Worm (Caenorhabditis elegans) whole organism, L4 larva: Measurements from ENCODE around the gene F44E2.4.
A peak's percentile ranks its signal among the peaks of the same experiment; 100 is the strongest.

ENCODE experiments used
- F10B5.3 ChIP-seq: sonication (generic microtip); optimal IDR thresholded peaks from 2 replicates; lab custom pipeline; 2016; ENCODE audit warnings: mild to moderate bottlenecking, missing genetic modification characterization, missing compliant biosample characterization
- F37D6.2 ChIP-seq: sonication (generic microtip); optimal IDR thresholded peaks from 2 replicates; lab custom pipeline; 2016; ENCODE audit warnings: mild to moderate bottlenecking, missing genetic modification characterization, missing compliant biosample characterization
- F44E2.7 ChIP-seq: fragments of 200-800 bp; sonication (Bioruptor generic); IDR thresholded peaks from 2 replicates; pipeline ENCODE4 v2.1.2; 2022; ENCODE audit warnings: missing genetic modification characterization, missing compliant biosample characterization
- F49E8.2 ChIP-seq: sonication (generic microtip); optimal IDR thresholded peaks from 2 replicates; lab custom pipeline; 2016; ENCODE audit warnings: missing compliant biosample characterization, mild to moderate bottlenecking, missing genetic modification characterization, borderline replicate concordance
- R02D3.7 ChIP-seq: fragments of 150-350 bp; sonication (generic microtip); optimal IDR thresholded peaks from 3 replicates; lab custom pipeline; 2014; ENCODE audit warnings: missing biosample characterization, missing genetic modification characterization
- Y75B8A.6 ChIP-seq: fragments of 200-800 bp; sonication (Bioruptor generic); IDR thresholded peaks from 2 replicates; pipeline ENCODE4 v1.3.6; 2022; ENCODE audit warnings: missing genetic modification reagents, missing genetic modification characterization, missing compliant biosample characterization
- ZK337.2 ChIP-seq: fragments of 200-800 bp; sonication (Bioruptor generic); IDR thresholded peaks from 2 replicates; pipeline ENCODE4 v1.3.6; 2022; ENCODE audit warnings: missing genetic modification reagents, missing genetic modification characterization, missing compliant biosample characterization
- aha-1 ChIP-seq: fragments of 150-350 bp; peaks from one replicate; lab custom pipeline; 2014; ENCODE audit warnings: missing biosample characterization, missing genetic modification characterization
- ama-1 ChIP-seq: fragments of 150-350 bp; optimal IDR thresholded peaks from 2 replicates; lab custom pipeline; 2014; ENCODE audit warnings: inconsistent platforms, mixed read lengths
- arid-1 ChIP-seq: fragments of 200-800 bp; sonication (Bioruptor generic); conservative IDR thresholded peaks from 2 replicates; pipeline ENCODE4 v1.3.6; 2022; ENCODE audit warnings: missing genetic modification reagents, missing genetic modification characterization, missing compliant biosample characterization
- ceh-20 ChIP-seq: fragments of 200-800 bp; sonication (Bioruptor generic); IDR thresholded peaks from 2 replicates; pipeline ENCODE4 v1.3.6; 2022; ENCODE audit warnings: missing genetic modification reagents, missing genetic modification characterization, missing compliant biosample characterization
- ceh-62 ChIP-seq: sonication (generic microtip); optimal IDR thresholded peaks from 2 replicates; lab custom pipeline; 2017; ENCODE audit warnings: missing biosample characterization, missing genetic modification characterization
- ces-1 ChIP-seq: fragments of 150-350 bp; sonication (generic microtip); optimal IDR thresholded peaks from 4 replicates; lab custom pipeline; 2014; ENCODE audit warnings: missing biosample characterization, missing genetic modification reagents, missing genetic modification characterization
- dmd-6 ChIP-seq: fragments of 200-800 bp; sonication (Bioruptor generic); IDR thresholded peaks from 2 replicates; pipeline ENCODE4 v1.3.6; 2022; ENCODE audit warnings: missing genetic modification reagents, missing genetic modification characterization, missing compliant biosample characterization
- dve-1 ChIP-seq: sonication (generic microtip); optimal IDR thresholded peaks from 2 replicates; lab custom pipeline; 2017; ENCODE audit warnings: antibody characterized with exemption, mild to moderate bottlenecking, missing genetic modification characterization, missing compliant biosample characterization; ENCODE audit not compliant: insufficient read depth
- hlh-11 ChIP-seq: fragments of 200-800 bp; sonication (Bioruptor generic); optimal IDR thresholded peaks from 2 replicates; lab custom pipeline; 2018; ENCODE audit warnings: mild to moderate bottlenecking, missing genetic modification characterization, missing compliant biosample characterization
- hmg-1.1 ChIP-seq: fragments of 200-800 bp; sonication (Bioruptor generic); IDR thresholded peaks from 2 replicates; pipeline ENCODE4 v1.3.6; 2022; ENCODE audit warnings: missing genetic modification reagents, missing genetic modification characterization, missing compliant biosample characterization
- jun-1 ChIP-seq: fragments of 150-350 bp; optimal IDR thresholded peaks from 2 replicates; lab custom pipeline; 2014; ENCODE audit warnings: missing biosample characterization, missing genetic modification reagents, missing genetic modification characterization
- lin-15B ChIP-seq: fragments of 150-350 bp; sonication (generic microtip); optimal IDR thresholded peaks from 3 replicates; lab custom pipeline; 2014; ENCODE audit warnings: missing biosample characterization, missing genetic modification characterization
- lin-38 ChIP-seq: fragments of 200-800 bp; sonication (Bioruptor generic); IDR thresholded peaks from 2 replicates; pipeline ENCODE4 v1.3.6; 2022; ENCODE audit warnings: missing genetic modification reagents, missing genetic modification characterization, missing compliant biosample characterization
- lsy-2 ChIP-seq, 2 experiments: fragments of 150-350 bp in 1 of 2; sonication (generic microtip) in 1 of 2; optimal IDR thresholded peaks; 2 replicates each; lab custom pipeline; 2014 to 2017; ENCODE audit warnings: missing biosample characterization in 2 of 2, missing genetic modification characterization in 2 of 2
- mdt-29 ChIP-seq: fragments of 200-800 bp; sonication (Bioruptor generic); IDR thresholded peaks from 2 replicates; pipeline ENCODE4 v1.3.6; 2022; ENCODE audit warnings: missing genetic modification reagents, missing genetic modification characterization, missing compliant biosample characterization
- mes-2 ChIP-seq: sonication (generic microtip); optimal IDR thresholded peaks from 2 replicates; lab custom pipeline; 2016; ENCODE audit warnings: missing genotype, mild to moderate bottlenecking, missing genetic modification characterization, missing compliant biosample characterization; ENCODE audit not compliant: poor library complexity, severe bottlenecking
- mxl-2 ChIP-seq: fragments of 200-800 bp; sonication (Bioruptor generic); conservative IDR thresholded peaks from 2 replicates; pipeline ENCODE4 v1.3.6; 2022; ENCODE audit warnings: missing genetic modification reagents, missing genetic modification characterization, missing compliant biosample characterization
- nhr-10 ChIP-seq: fragments of 150-350 bp; optimal IDR thresholded peaks from 2 replicates; lab custom pipeline; 2014; ENCODE audit warnings: missing biosample characterization, missing genetic modification characterization
- nhr-25 ChIP-seq: sonication (generic microtip); optimal IDR thresholded peaks from 2 replicates; lab custom pipeline; 2017; ENCODE audit warnings: missing genetic modification characterization, mild to moderate bottlenecking, missing compliant biosample characterization, antibody characterized with exemption, moderate library complexity, borderline replicate concordance; ENCODE audit not compliant: insufficient read depth
- nhr-41 ChIP-seq: fragments of 200-800 bp; sonication (Bioruptor generic); IDR thresholded peaks from 2 replicates; pipeline ENCODE4 v1.3.6; 2022; ENCODE audit warnings: missing genetic modification reagents, missing genetic modification characterization, missing compliant biosample characterization
- nhr-48 ChIP-seq: sonication (generic microtip); optimal IDR thresholded peaks from 2 replicates; lab custom pipeline; 2016; ENCODE audit warnings: mild to moderate bottlenecking, missing genetic modification characterization, missing compliant biosample characterization
- nhr-6 ChIP-seq: fragments of 150-350 bp; optimal IDR thresholded peaks from 2 replicates; lab custom pipeline; 2014; ENCODE audit warnings: missing biosample characterization, missing genetic modification characterization
- nhr-77 ChIP-seq: fragments of 150-350 bp; optimal IDR thresholded peaks from 2 replicates; lab custom pipeline; 2014; ENCODE audit warnings: missing biosample characterization, missing genetic modification characterization
- pha-4 ChIP-seq, 2 experiments: fragments of 150-350 bp in 1 of 2; fragments of 200-800 bp in 1 of 2; sonication (Bioruptor generic) in 1 of 2; IDR thresholded peaks in 1 of 2; optimal IDR thresholded peaks in 1 of 2; 2 replicates each; pipeline versions ENCODE4 v1.3.6 to Lab custom; 2014 to 2022; ENCODE audit warnings: missing genetic modification characterization in 2 of 2, missing genetic modification reagents in 2 of 2, missing biosample characterization in 1 of 2, missing compliant biosample characterization in 1 of 2
- php-3 ChIP-seq: fragments of 200-800 bp; sonication (Bioruptor generic); IDR thresholded peaks from 2 replicates; pipeline ENCODE4 v1.3.6; 2022; ENCODE audit warnings: missing genetic modification reagents, missing genetic modification characterization, missing compliant biosample characterization
- rbr-2 ChIP-seq: sonication (generic microtip); optimal IDR thresholded peaks from 2 replicates; lab custom pipeline; 2016; ENCODE audit warnings: missing genotype, missing genetic modification characterization, missing compliant biosample characterization
- sdz-12 ChIP-seq: fragments of 200-800 bp; sonication (Bioruptor generic); optimal IDR thresholded peaks from 2 replicates; lab custom pipeline; 2018; ENCODE audit warnings: mild to moderate bottlenecking, missing genetic modification characterization, missing compliant biosample characterization
- set-16 ChIP-seq: fragments of 200-800 bp; sonication (Bioruptor generic); IDR thresholded peaks from 2 replicates; pipeline ENCODE4 v1.3.6; 2022; ENCODE audit warnings: missing genetic modification reagents, missing genetic modification characterization, missing compliant biosample characterization
- skn-1 ChIP-seq: fragments of 150-350 bp; optimal IDR thresholded peaks from 2 replicates; lab custom pipeline; 2014; ENCODE audit warnings: missing biosample characterization, missing genetic modification characterization
- snpc-1.2 ChIP-seq: fragments of 200-800 bp; sonication (Bioruptor generic); IDR thresholded peaks from 2 replicates; pipeline ENCODE4 v1.3.6; 2022; ENCODE audit warnings: missing genetic modification reagents, missing genetic modification characterization, missing compliant biosample characterization
- snpc-4 ChIP-seq: fragments of 150-350 bp; optimal IDR thresholded peaks from 2 replicates; lab custom pipeline; 2014; ENCODE audit warnings: missing biosample characterization, missing genetic modification characterization
- tag-97 ChIP-seq: fragments of 200-800 bp; sonication (Bioruptor generic); IDR thresholded peaks from 2 replicates; pipeline ENCODE4 v1.3.6; 2022; ENCODE audit warnings: missing genetic modification characterization, missing compliant biosample characterization
- tra-1 ChIP-seq: fragments of 200-800 bp; sonication (Bioruptor generic); IDR thresholded peaks from 2 replicates; pipeline ENCODE4 v1.3.6; 2022; ENCODE audit warnings: missing genetic modification reagents, missing genetic modification characterization, missing compliant biosample characterization
- vab-7 ChIP-seq: fragments of 200-800 bp; sonication (Bioruptor generic); IDR thresholded peaks from 2 replicates; pipeline ENCODE4 v1.3.6; 2022; ENCODE audit warnings: missing genetic modification reagents, missing genetic modification characterization, missing compliant biosample characterization
- zip-11 ChIP-seq: fragments of 200-800 bp; sonication (Bioruptor generic); IDR thresholded peaks from 2 replicates; pipeline ENCODE4 v1.3.6; 2022; ENCODE audit warnings: missing genetic modification characterization, missing compliant biosample characterization
- zip-2 ChIP-seq: fragments of 150-350 bp; optimal IDR thresholded peaks from 2 replicates; lab custom pipeline; 2014; ENCODE audit warnings: missing biosample characterization, missing genetic modification characterization

F44E2.4 gene

DNA sequence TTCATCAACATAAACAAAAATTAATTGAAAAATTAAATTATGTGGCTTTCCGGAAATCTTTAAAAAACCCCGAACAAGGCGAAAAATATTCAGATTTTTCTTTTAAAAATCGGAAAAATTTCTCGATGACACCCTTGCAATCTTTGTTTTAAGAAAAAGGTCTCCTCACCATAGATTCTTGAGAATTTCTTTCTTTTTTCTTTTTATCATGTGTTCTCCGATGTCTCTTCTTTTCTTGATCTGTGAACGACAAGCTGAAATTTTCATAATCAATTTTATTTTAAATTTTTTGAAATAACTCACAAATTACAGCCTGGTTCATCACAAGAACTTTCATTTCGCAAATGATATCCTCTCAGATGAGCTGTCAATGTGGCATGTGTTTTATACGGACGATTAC lies 47.0 kb downstream of the F44E2.4 start, which contains the start of the genes zfp-1 and F54F2.14:
TSS of gene zfp-1 (plus strand) at position 301 of the 400 bp plus-strand sequence.
TSS of gene F54F2.14 (plus strand) at position 312 of the 400 bp plus-strand sequence.
- TF ChIP-seq pha-4 (GFP tag; IDR thresholded peaks at IDR 0.05; lab: Robert Waterston, UW) (no peak), pha-4 (tag; optimal IDR thresholded peaks at IDR 0.05; lab: Kevin White, UChicago) (no peak), mdt-29 (GFP tag; lab: Robert Waterston, UW) (no peak), lin-15B (tag; lab: Kevin White, UChicago) (no peak), arid-1 (GFP tag; lab: Robert Waterston, UW) (no peak), hmg-1.1 (GFP tag; lab: Robert Waterston, UW) (no peak), zip-11 (no peak), mxl-2 (GFP tag; lab: Robert Waterston, UW) (no peak), F49E8.2 (tag; lab: Kevin White, UChicago) (no peak), snpc-1.2 (no peak), mes-2 (tag; lab: Kevin White, UChicago) (no peak), rbr-2 (tag; lab: Kevin White, UChicago) (no peak)

DNA sequence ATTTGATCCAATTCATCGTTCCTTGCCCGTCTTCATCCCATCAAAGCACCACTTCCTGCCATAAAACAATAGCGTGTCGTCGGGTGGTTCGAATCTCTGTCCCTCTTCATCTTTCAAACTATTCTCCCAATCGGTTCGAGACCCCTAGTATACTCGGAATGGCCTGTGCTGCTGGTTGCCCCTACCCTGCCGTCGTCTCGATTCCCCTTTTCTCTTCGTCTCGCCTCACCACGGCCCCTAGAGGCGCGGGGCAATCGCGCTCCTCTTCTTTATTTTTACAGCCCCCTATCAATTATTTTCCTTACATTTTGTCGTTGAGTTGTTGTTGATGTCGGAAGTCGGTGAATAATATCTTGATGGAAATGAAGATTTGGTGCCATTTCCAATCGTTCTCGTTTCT lies 49.5 kb downstream of the F44E2.4 start:
- TF ChIP-seq pha-4 (GFP tag; IDR thresholded peaks at IDR 0.05; lab: Robert Waterston, UW) (no peak), pha-4 (tag; optimal IDR thresholded peaks at IDR 0.05; lab: Kevin White, UChicago) (no peak), Y75B8A.6 (GFP tag; lab: Robert Waterston, UW) (no peak), aha-1 (tag; lab: Kevin White, UChicago) (peak; percentile 84), ces-1 (GFP tag; lab: Kevin White, UChicago) (no peak), F44E2.7 (GFP tag; lab: Robert Waterston, UW) (no peak), lsy-2 (tag; optimal IDR thresholded peaks at IDR 0.05; lab: Kevin White, UChicago) (peak in 1 of 2 experiments; percentile 8), dve-1 (tag; lab: Kevin White, UChicago) (no peak), hlh-11 (tag; lab: Kevin White, UChicago) (no peak), tag-97 (GFP tag; lab: Robert Waterston, UW) (no peak), nhr-77 (tag; lab: Kevin White, UChicago) (no peak), nhr-41 (GFP tag; lab: Robert Waterston, UW) (no peak), jun-1 (tag; lab: Kevin White, UChicago) (no peak), set-16 (GFP tag; lab: Robert Waterston, UW) (peak; percentile 36; the same call in 1 of the 2 replicates), snpc-4 (tag; lab: Kevin White, UChicago) (no peak), vab-7 (GFP tag; lab: Robert Waterston, UW) (no peak), dmd-6 (GFP tag; lab: Robert Waterston, UW) (no peak), ama-1 (lab: Kevin White, UChicago) (no peak), skn-1 (tag; lab: Kevin White, UChicago) (no peak), ceh-62 (tag; lab: Kevin White, UChicago) (no peak), ZK337.2 (GFP tag; lab: Robert Waterston, UW) (no peak), lin-38 (GFP tag; lab: Robert Waterston, UW) (no peak), R02D3.7 (tag; lab: Kevin White, UChicago) (no peak), nhr-48 (tag; lab: Kevin White, UChicago) (no peak)

- TF ChIP-seq nhr-10 (tag; lab: Kevin White, UChicago) = no peak
- no peak for TF ChIP-seq php-3 (GFP tag; lab: Robert Waterston, UW)
- TF ChIP-seq nhr-6 (tag; lab: Kevin White, UChicago) = no peak
- no peak for TF ChIP-seq mes-2 (tag; lab: Kevin White, UChicago)
- no peak for TF ChIP-seq ceh-20 (GFP tag; lab: Robert Waterston, UW)
- TF ChIP-seq arid-1 (GFP tag; lab: Robert Waterston, UW) = no peak
- no peak for TF ChIP-seq dve-1 (tag; lab: Kevin White, UChicago)
- no peak for TF ChIP-seq nhr-25 (tag; lab: Kevin White, UChicago)
- no peak for TF ChIP-seq snpc-4 (tag; lab: Kevin White, UChicago)
- TF ChIP-seq zip-2 = no peak
- no peak for TF ChIP-seq sdz-12 (GFP tag; lab: Kevin White, UChicago)
- TF ChIP-seq Y75B8A.6 (GFP tag; lab: Robert Waterston, UW) = no peak
- TF ChIP-seq tra-1 (GFP tag; lab: Robert Waterston, UW) = no peak
- TF ChIP-seq F37D6.2 (tag; lab: Kevin White, UChicago) = no peak
- TF ChIP-seq ces-1 (GFP tag; lab: Kevin White, UChicago) = no peak
- no peak for TF ChIP-seq F10B5.3 (tag; lab: Kevin White, UChicago)
Measured at ce11 chrIII:8786077-8786476, 52.1 kb downstream of the F44E2.4 start, which contains the start of gene K02D10.8. Gene K02D10.8 (plus strand): TSS chrIII:8786377.
